Worm (Caenorhabditis elegans): ENCODE measurements around the gene F56D5.3.

ce11 chrIV:9396118-9396517 lies 1.3 kb upstream of the F56D5.3 start, which contains the start of gene col-121:
- TF ChIP-seq Y105C5A.15 (GFP tag; IDR thresholded peaks at IDR 0.05), result no peak
- no peak for TF ChIP-seq nhr-237 (tag; optimal IDR thresholded peaks at IDR 0.05)
- no peak for TF ChIP-seq ama-1 (optimal IDR thresholded peaks at IDR 0.05)
- TF ChIP-seq lin-1 (GFP tag; IDR thresholded peaks at IDR 0.05), result no peak
- TF ChIP-seq snpc-4 (tag; optimal IDR thresholded peaks at IDR 0.05), result no peak
- TF ChIP-seq unc-130 (GFP tag; optimal IDR thresholded peaks at IDR 0.05), result no peak
- no peak for TF ChIP-seq lin-39 (tag; optimal IDR thresholded peaks at IDR 0.05)
- no peak for TF ChIP-seq lin-29 (GFP tag; IDR thresholded peaks at IDR 0.05)
- TF ChIP-seq lin-13 (GFP tag; optimal IDR thresholded peaks at IDR 0.05), result no peak
- no peak for TF ChIP-seq madf-5 (GFP tag; IDR thresholded peaks at IDR 0.05)
- TF ChIP-seq nhr-76 (tag; optimal IDR thresholded peaks at IDR 0.05), result no peak
- TF ChIP-seq jun-1 (tag; optimal IDR thresholded peaks at IDR 0.05), result no peak
- no peak for TF ChIP-seq lsy-2 (tag; optimal IDR thresholded peaks at IDR 0.05)
